Worm (Caenorhabditis elegans): Measurements from ENCODE around the gene Y43F8C.13.

The Y43F8C.13 gene

ce11 chrV:19697348-19698172, at the start of gene Y43F8C.13, which contains the start of gene ani-3:
Y43F8C.13 (minus strand) TSS chrV:19697398.
ani-3 (plus strand) TSS chrV:19697732.
- TF ChIP-seq ref-1 (GFP tag; conservative IDR thresholded peaks at IDR 0.05) (no peak), T22C8.4 (GFP tag; IDR thresholded peaks at IDR 0.05) (peak; percentile 46; the same call in 1 of the 2 replicates), klf-2 (GFP tag; conservative IDR thresholded peaks at IDR 0.05) (no peak), tab-1 (GFP tag; IDR thresholded peaks at IDR 0.05) (no peak), ztf-29 (GFP tag; IDR thresholded peaks at IDR 0.05) (no peak), cog-1 (tag; optimal IDR thresholded peaks at IDR 0.05) (no peak)

ce11 chrV:19745852-19746251, 48.7 kb upstream of the Y43F8C.13 start, which contains the start of gene W04E12.5:
W04E12.5 (plus strand) TSS chrV:19746152.
- TF ChIP-seq cog-1 (tag; optimal IDR thresholded peaks at IDR 0.05) (no peak), med-1 (GFP tag; optimal IDR thresholded peaks at IDR 0.05; ENCODE audit: insufficient read depth) (no peak), flt-1 (GFP tag; IDR thresholded peaks at IDR 0.05) (no peak), tab-1 (GFP tag; IDR thresholded peaks at IDR 0.05) (no peak), klf-2 (GFP tag; conservative IDR thresholded peaks at IDR 0.05) (no peak), ztf-23 (GFP tag; IDR thresholded peaks at IDR 0.05) (no peak), T22C8.4 (GFP tag; IDR thresholded peaks at IDR 0.05) (no peak), ztf-29 (GFP tag; IDR thresholded peaks at IDR 0.05) (no peak), ref-1 (GFP tag; conservative IDR thresholded peaks at IDR 0.05) (no peak)

ce11 chrV:19744210-19744609, 47.0 kb upstream of the Y43F8C.13 start:
- TF ChIP-seq tab-1 (GFP tag; IDR thresholded peaks at IDR 0.05) (no peak), T22C8.4 (GFP tag; IDR thresholded peaks at IDR 0.05) (peak; percentile 59; the same call in 1 of the 2 replicates)

- TF ChIP-seq klf-2 (GFP tag; conservative IDR thresholded peaks at IDR 0.05) (no peak), ztf-23 (GFP tag; IDR thresholded peaks at IDR 0.05) (no peak), cog-1 (tag; optimal IDR thresholded peaks at IDR 0.05) (no peak), tab-1 (GFP tag; IDR thresholded peaks at IDR 0.05) (no peak), T22C8.4 (GFP tag; IDR thresholded peaks at IDR 0.05) (no peak), flt-1 (GFP tag; IDR thresholded peaks at IDR 0.05) (no peak), ref-1 (GFP tag; conservative IDR thresholded peaks at IDR 0.05) (no peak), med-1 (GFP tag; optimal IDR thresholded peaks at IDR 0.05; ENCODE audit: insufficient read depth) (no peak), ztf-29 (GFP tag; IDR thresholded peaks at IDR 0.05) (no peak)
Measured at ce11 chrV:19743794-19744193, 46.6 kb upstream of the Y43F8C.13 start.

ce11 chrV:19743305-19743704, 46.1 kb upstream of the Y43F8C.13 start, which contains the start of gene W04E12.4:
W04E12.4 (plus strand) TSS chrV:19743605.
- TF ChIP-seq ref-1 (GFP tag; conservative IDR thresholded peaks at IDR 0.05): no peak
- no peak for TF ChIP-seq ztf-23 (GFP tag; IDR thresholded peaks at IDR 0.05)
- no peak for TF ChIP-seq flt-1 (GFP tag; IDR thresholded peaks at IDR 0.05)
- no peak for TF ChIP-seq ztf-29 (GFP tag; IDR thresholded peaks at IDR 0.05)
- TF ChIP-seq T22C8.4 (GFP tag; IDR thresholded peaks at IDR 0.05): no peak
- TF ChIP-seq klf-2 (GFP tag; conservative IDR thresholded peaks at IDR 0.05): no peak
- TF ChIP-seq cog-1 (tag; optimal IDR thresholded peaks at IDR 0.05): no peak
- TF ChIP-seq med-1 (GFP tag; optimal IDR thresholded peaks at IDR 0.05; ENCODE audit: insufficient read depth): no peak
- TF ChIP-seq tab-1 (GFP tag; IDR thresholded peaks at IDR 0.05): no peak

- no peak for TF ChIP-seq T22C8.4 (GFP tag; IDR thresholded peaks at IDR 0.05)
- TF ChIP-seq ztf-29 (GFP tag; IDR thresholded peaks at IDR 0.05): no peak
- TF ChIP-seq klf-2 (GFP tag; conservative IDR thresholded peaks at IDR 0.05): no peak
- TF ChIP-seq med-1 (GFP tag; optimal IDR thresholded peaks at IDR 0.05; ENCODE audit: insufficient read depth): no peak
- TF ChIP-seq cog-1 (tag; optimal IDR thresholded peaks at IDR 0.05): no peak
- no peak for TF ChIP-seq flt-1 (GFP tag; IDR thresholded peaks at IDR 0.05)
- TF ChIP-seq tab-1 (GFP tag; IDR thresholded peaks at IDR 0.05): no peak
- no peak for TF ChIP-seq ref-1 (GFP tag; conservative IDR thresholded peaks at IDR 0.05)
- no peak for TF ChIP-seq ztf-23 (GFP tag; IDR thresholded peaks at IDR 0.05)
Measured at ce11 chrV:19741651-19742050, 44.5 kb upstream of the Y43F8C.13 start, which contains the start of gene W04E12.3. W04E12.3 (plus strand) TSS chrV:19741951.

- TF ChIP-seq klf-2 (GFP tag; conservative IDR thresholded peaks at IDR 0.05) (no peak), flt-1 (GFP tag; IDR thresholded peaks at IDR 0.05) (no peak), ref-1 (GFP tag; conservative IDR thresholded peaks at IDR 0.05) (no peak), cog-1 (tag; optimal IDR thresholded peaks at IDR 0.05) (no peak), T22C8.4 (GFP tag; IDR thresholded peaks at IDR 0.05) (peak; percentile 52; the same call in 1 of the 2 replicates), ztf-23 (GFP tag; IDR thresholded peaks at IDR 0.05) (no peak)
Measured at ce11 chrV:19741034-19741433, 43.8 kb upstream of the Y43F8C.13 start, which contains the start of gene W04E12.2. W04E12.2 (minus strand) TSS chrV:19741134.

ce11 chrV:19738117-19738516, 40.9 kb upstream of the Y43F8C.13 start, which contains the start of gene fbxa-131:
fbxa-131 (plus strand) TSS chrV:19738417.
- TF ChIP-seq flt-1 (GFP tag; IDR thresholded peaks at IDR 0.05) (no peak), med-1 (GFP tag; optimal IDR thresholded peaks at IDR 0.05; ENCODE audit: insufficient read depth) (no peak), cog-1 (tag; optimal IDR thresholded peaks at IDR 0.05) (no peak), ztf-29 (GFP tag; IDR thresholded peaks at IDR 0.05) (no peak), ref-1 (GFP tag; conservative IDR thresholded peaks at IDR 0.05) (no peak), klf-2 (GFP tag; conservative IDR thresholded peaks at IDR 0.05) (no peak), tab-1 (GFP tag; IDR thresholded peaks at IDR 0.05) (no peak), T22C8.4 (GFP tag; IDR thresholded peaks at IDR 0.05) (no peak), ztf-23 (GFP tag; IDR thresholded peaks at IDR 0.05) (no peak)

ce11 chrV:19737458-19737857, 40.3 kb upstream of the Y43F8C.13 start, which contains the start of gene W04E12.7:
W04E12.7 (minus strand) TSS chrV:19737558.
- TF ChIP-seq ref-1 (GFP tag; conservative IDR thresholded peaks at IDR 0.05): no peak
- no peak for TF ChIP-seq T22C8.4 (GFP tag; IDR thresholded peaks at IDR 0.05)
- no peak for TF ChIP-seq klf-2 (GFP tag; conservative IDR thresholded peaks at IDR 0.05)
- no peak for TF ChIP-seq ztf-23 (GFP tag; IDR thresholded peaks at IDR 0.05)
- TF ChIP-seq cog-1 (tag; optimal IDR thresholded peaks at IDR 0.05): no peak
- TF ChIP-seq flt-1 (GFP tag; IDR thresholded peaks at IDR 0.05): no peak
- TF ChIP-seq tab-1 (GFP tag; IDR thresholded peaks at IDR 0.05): no peak
- no peak for TF ChIP-seq med-1 (GFP tag; optimal IDR thresholded peaks at IDR 0.05; ENCODE audit: insufficient read depth)
- no peak for TF ChIP-seq ztf-29 (GFP tag; IDR thresholded peaks at IDR 0.05)
